Worm (Caenorhabditis elegans): ENCODE data around the gene cchl-1.

cchl-1 gene

DNA sequence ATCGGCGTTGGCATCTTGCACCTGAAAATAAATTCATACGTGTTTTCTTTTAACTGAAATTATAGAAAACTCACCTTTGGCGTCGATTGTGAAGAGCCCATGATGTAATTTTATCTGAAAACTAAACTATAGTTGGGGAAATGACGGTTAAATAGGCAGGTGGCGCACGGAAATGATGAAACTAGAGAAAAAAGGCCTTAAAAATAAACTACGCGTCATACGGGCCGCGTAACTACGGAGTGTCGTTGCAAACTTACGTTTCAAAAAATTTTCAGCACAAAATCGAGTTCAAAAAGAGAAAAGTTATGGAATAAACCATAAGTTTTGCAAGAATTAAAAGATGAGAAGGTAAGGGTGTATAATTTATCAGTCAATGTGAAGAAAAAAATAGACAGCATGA is at the start of gene cchl-1:
Gene cchl-1 (minus strand): TSS at position 114 of the 400 bp plus-strand sequence.
- TF ChIP-seq W03F9.2 (tag; optimal IDR thresholded peaks at IDR 0.05) (no peak), dao-5 (tag; optimal IDR thresholded peaks at IDR 0.05) (no peak), him-1 (tag; optimal IDR thresholded peaks at IDR 0.05) (no peak)

DNA sequence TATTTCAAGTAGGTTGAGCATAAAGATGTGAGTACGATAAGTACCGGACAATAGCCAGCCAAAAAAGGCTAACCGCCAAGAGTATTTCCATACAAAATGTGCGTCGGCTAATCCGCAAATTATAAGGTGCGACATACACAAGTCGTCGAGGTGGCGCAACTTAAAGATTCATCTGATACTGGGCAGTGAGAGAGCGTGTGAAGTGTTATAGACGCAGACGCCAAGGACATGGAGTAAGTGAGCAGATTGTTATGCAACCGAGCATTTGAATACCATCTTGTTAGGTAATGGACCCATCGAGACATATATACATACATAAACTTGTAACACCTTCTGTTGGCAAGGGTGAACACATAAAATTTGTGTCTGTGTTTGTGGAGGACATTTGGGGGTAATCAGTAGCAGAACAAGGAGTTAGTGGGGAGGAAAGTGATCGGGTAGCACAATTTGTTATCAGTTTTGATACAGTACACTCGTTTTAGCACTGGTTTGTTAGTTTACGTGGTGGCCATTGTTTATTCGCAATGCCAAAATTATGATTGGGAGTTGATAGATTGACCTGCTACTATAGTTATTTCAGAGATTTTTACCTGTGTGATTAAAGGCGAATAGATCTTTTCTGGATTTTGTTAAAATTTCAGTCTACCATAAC is 49.2 kb upstream of the cchl-1 start:
- TF ChIP-seq him-1 (tag; optimal IDR thresholded peaks at IDR 0.05) (no peak), W03F9.2 (tag; optimal IDR thresholded peaks at IDR 0.05) (no peak), dao-5 (tag; optimal IDR thresholded peaks at IDR 0.05) (no peak)

DNA sequence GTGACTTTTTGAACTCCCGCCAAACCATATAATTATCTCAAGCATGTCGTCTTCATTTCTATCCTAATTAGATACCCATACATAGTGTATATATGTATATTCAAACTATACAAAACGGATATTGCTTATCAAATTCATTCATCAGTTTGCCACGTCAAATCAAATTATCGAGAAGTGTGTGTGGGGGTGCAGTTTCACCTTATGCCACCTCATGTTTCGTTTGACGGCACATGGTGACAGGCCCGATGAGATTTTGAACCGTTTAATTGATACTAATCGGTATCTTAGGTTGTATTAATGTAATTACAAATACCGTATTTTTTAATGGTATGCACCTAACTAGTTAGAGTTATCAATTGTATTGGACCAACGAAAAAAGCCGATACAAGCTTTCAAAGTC is 48.5 kb upstream of the cchl-1 start:
- TF ChIP-seq W03F9.2 (tag; optimal IDR thresholded peaks at IDR 0.05), result no peak
- no peak for TF ChIP-seq dao-5 (tag; optimal IDR thresholded peaks at IDR 0.05)
- no peak for TF ChIP-seq him-1 (tag; optimal IDR thresholded peaks at IDR 0.05)

DNA sequence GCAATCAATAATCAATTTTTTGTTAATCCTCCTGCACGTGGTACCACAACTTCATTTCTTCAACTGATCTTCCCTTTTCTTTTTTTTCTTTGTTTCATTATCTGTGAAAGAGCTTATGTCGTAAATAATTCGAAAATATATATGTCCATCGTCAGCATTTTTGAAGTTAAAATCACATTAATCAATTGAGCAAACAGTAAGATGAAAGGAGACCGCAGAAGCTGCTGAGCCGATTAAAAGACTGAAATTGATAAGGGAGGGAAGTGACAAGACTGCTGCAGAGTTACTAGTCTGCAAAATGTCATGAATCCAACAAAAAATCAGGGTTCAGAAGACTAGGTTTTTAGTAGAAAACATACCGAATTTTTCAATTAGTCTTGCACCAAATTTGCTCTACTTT is 47.6 kb upstream of the cchl-1 start:
- no peak for TF ChIP-seq dao-5 (tag; optimal IDR thresholded peaks at IDR 0.05)
- TF ChIP-seq him-1 (tag; optimal IDR thresholded peaks at IDR 0.05), result no peak
- no peak for TF ChIP-seq W03F9.2 (tag; optimal IDR thresholded peaks at IDR 0.05)

DNA sequence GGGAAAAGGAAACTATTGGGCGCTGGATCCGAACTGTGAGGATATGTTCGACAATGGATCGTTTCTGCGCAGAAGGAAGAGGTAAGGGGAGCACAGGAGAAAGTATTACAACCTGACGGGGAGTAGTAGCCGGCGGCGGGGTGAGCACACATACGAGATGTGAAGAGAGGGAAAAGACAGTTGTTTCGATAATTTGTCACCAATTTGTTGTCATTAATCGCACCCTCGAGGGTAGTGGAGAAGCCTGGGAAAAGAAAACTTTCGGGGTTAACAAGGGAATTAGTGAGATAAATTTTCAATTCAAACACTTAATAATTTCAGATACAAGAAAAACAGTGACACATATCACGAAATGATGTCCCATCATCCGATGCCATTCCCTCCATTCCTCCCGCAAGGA is 46.8 kb upstream of the cchl-1 start:
- no peak for TF ChIP-seq W03F9.2 (tag; optimal IDR thresholded peaks at IDR 0.05)
- no peak for TF ChIP-seq him-1 (tag; optimal IDR thresholded peaks at IDR 0.05)
- no peak for TF ChIP-seq dao-5 (tag; optimal IDR thresholded peaks at IDR 0.05)

- no peak for TF ChIP-seq W03F9.2 (tag; optimal IDR thresholded peaks at IDR 0.05)
- no peak for TF ChIP-seq dao-5 (tag; optimal IDR thresholded peaks at IDR 0.05)
- TF ChIP-seq him-1 (tag; optimal IDR thresholded peaks at IDR 0.05), result no peak
These were observed 45.5 kb upstream of the cchl-1 start, which contains the start of gene unc-130 for ce11 chrII:11281666-11282065. Gene unc-130 (plus strand): TSS chrII:11281966.

ce11 chrII:11281177-11281576 is 45.0 kb upstream of the cchl-1 start:
- TF ChIP-seq him-1 (tag; optimal IDR thresholded peaks at IDR 0.05) (no peak), W03F9.2 (tag; optimal IDR thresholded peaks at IDR 0.05) (no peak), dao-5 (tag; optimal IDR thresholded peaks at IDR 0.05) (no peak)

- TF ChIP-seq him-1 (tag; optimal IDR thresholded peaks at IDR 0.05) (no peak), W03F9.2 (tag; optimal IDR thresholded peaks at IDR 0.05) (no peak)
These were observed 43.8 kb upstream of the cchl-1 start for ce11 chrII:11279971-11280370.

DNA sequence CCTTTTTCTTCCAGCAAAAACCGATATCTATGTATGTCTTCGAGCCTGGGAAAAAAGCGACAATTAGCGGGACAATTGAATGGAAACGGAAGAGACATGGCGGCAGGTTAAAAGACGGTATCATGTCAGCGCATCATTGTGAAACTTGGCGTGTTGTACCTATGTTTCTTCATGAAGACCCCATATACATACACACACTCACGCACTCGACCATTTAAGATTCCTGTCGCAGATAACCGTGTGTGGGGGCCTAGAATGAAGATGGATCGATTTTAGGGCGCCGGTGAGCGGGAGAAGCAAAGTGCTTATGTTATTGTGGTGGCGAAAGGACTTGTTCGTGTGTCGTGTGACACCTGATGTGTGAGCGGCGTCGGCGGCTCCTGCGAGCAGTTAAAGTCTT is 40.7 kb upstream of the cchl-1 start:
- TF ChIP-seq W03F9.2 (tag; optimal IDR thresholded peaks at IDR 0.05) (no peak), him-1 (tag; optimal IDR thresholded peaks at IDR 0.05) (no peak), dao-5 (tag; optimal IDR thresholded peaks at IDR 0.05) (no peak)

ce11 chrII:11275484-11275883 is 39.3 kb upstream of the cchl-1 start:
- no peak for TF ChIP-seq him-1 (tag; optimal IDR thresholded peaks at IDR 0.05)
- TF ChIP-seq dao-5 (tag; optimal IDR thresholded peaks at IDR 0.05), result no peak
- TF ChIP-seq W03F9.2 (tag; optimal IDR thresholded peaks at IDR 0.05), result no peak

ce11 chrII:11274876-11275275 is 38.7 kb upstream of the cchl-1 start:
- no peak for TF ChIP-seq W03F9.2 (tag; optimal IDR thresholded peaks at IDR 0.05)
- no peak for TF ChIP-seq dao-5 (tag; optimal IDR thresholded peaks at IDR 0.05)
- no peak for TF ChIP-seq him-1 (tag; optimal IDR thresholded peaks at IDR 0.05)

DNA sequence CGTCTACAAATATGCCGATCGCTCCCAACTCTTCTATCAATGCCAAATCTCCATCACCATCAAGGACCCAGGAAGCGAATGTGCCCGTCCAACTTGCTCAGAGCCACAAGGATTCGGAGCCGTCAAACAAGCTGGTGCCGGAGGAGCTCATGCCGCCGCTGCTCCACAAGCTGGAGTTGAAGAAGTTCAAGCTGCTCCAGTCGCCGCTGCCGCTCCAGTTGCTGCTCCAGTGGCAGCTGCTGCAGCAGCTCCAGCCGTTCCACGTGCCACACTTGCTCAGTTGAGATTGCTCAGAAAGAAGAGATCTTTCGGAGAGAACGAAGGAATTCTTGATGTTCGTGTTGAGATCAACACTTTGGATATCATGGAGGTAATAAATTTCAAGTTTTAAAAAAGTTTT is 34.6 kb upstream of the cchl-1 start:
- no peak for TF ChIP-seq W03F9.2 (tag; optimal IDR thresholded peaks at IDR 0.05)
- no peak for TF ChIP-seq him-1 (tag; optimal IDR thresholded peaks at IDR 0.05)
- TF ChIP-seq dao-5 (tag; optimal IDR thresholded peaks at IDR 0.05), result no peak

ce11 chrII:11268822-11269221 is 32.6 kb upstream of the cchl-1 start, which contains the start of gene cut-1:
Gene cut-1 (plus strand): TSS chrII:11269122.
- TF ChIP-seq him-1 (tag; optimal IDR thresholded peaks at IDR 0.05) (no peak), dao-5 (tag; optimal IDR thresholded peaks at IDR 0.05) (no peak), W03F9.2 (tag; optimal IDR thresholded peaks at IDR 0.05) (no peak)

ce11 chrII:11261173-11261572 is 25.0 kb upstream of the cchl-1 start, which contains the start of gene T05B9.1:
Gene T05B9.1 (minus strand): TSS chrII:11261192.
- TF ChIP-seq dao-5 (tag; optimal IDR thresholded peaks at IDR 0.05) (no peak), him-1 (tag; optimal IDR thresholded peaks at IDR 0.05) (no peak), W03F9.2 (tag; optimal IDR thresholded peaks at IDR 0.05) (no peak)

ce11 chrII:11259766-11260165 is 23.6 kb upstream of the cchl-1 start:
- TF ChIP-seq dao-5 (tag; optimal IDR thresholded peaks at IDR 0.05), result no peak
- TF ChIP-seq W03F9.2 (tag; optimal IDR thresholded peaks at IDR 0.05), result no peak
- TF ChIP-seq him-1 (tag; optimal IDR thresholded peaks at IDR 0.05), result no peak

Measured in whole organism, L4/young adult.